Worm (Caenorhabditis elegans): Measurements from ENCODE around the gene K06A4.2.

ce11 chrV:9443748-9444147 is 40.3 kb upstream of the K06A4.2 start, which contains the start of gene wdr-62:
- no peak for TF ChIP-seq him-1 (tag; optimal IDR thresholded peaks at IDR 0.05)
- TF ChIP-seq W03F9.2 (tag; optimal IDR thresholded peaks at IDR 0.05), result no peak
- TF ChIP-seq dao-5 (tag; optimal IDR thresholded peaks at IDR 0.05), result no peak
